Worm (Caenorhabditis elegans): ENCODE results near the gene F07E5.5.
"Not testable (repeated sequence)": the region's sequence is repeated elsewhere in the genome, so short reads cannot be mapped to it uniquely, and the experiment has no call there.

Gene F07E5.5

DNA sequence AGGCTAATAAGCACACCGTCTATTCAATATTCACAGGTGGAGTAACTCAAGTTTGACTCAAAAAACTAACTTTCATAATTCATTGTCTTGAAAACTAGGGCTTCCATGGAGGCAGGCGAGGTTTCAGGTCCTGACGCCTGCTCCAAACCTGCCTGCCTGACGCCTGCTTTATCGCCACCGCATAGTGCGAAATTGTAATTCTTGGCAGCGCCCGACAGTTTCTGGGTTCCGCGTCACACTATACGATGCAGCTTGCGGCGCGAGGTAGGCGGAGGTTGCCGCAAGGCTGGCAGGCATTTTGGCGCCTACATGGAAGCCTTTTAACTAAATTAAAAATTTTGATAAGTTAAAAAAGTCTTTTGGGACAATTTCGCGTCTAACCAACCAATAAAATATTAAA is 28.3 kb upstream of the F07E5.5 start:
- TF ChIP-seq hmbx-1 (tag; optimal IDR thresholded peaks at IDR 0.05) (no peak), flt-1 (GFP tag; IDR thresholded peaks at IDR 0.05) (no peak), pes-1 (GFP tag; IDR thresholded peaks at IDR 0.05) (no peak), scrt-1 (GFP tag; IDR thresholded peaks at IDR 0.05) (no peak), ceh-36 (tag; optimal IDR thresholded peaks at IDR 0.05) (no peak), tra-4 (tag; optimal IDR thresholded peaks at IDR 0.05) (no peak), B0310.2 (tag; optimal IDR thresholded peaks at IDR 0.05) (no peak), ets-7 (tag; optimal IDR thresholded peaks at IDR 0.05) (no peak), tbx-37 (GFP tag; conservative IDR thresholded peaks at IDR 0.05) (no peak), aly-1 (tag; optimal IDR thresholded peaks at IDR 0.05) (no peak), sea-1 (GFP tag; conservative IDR thresholded peaks at IDR 0.05) (no peak), hmg-4 (GFP tag; optimal IDR thresholded peaks at IDR 0.05) (no peak), ceh-13 (GFP tag; optimal IDR thresholded peaks at IDR 0.05) (no peak), tbx-11 (GFP tag; IDR thresholded peaks at IDR 0.05) (no peak), ama-1 (optimal IDR thresholded peaks at IDR 0.05) (no peak), F13C5.2 (tag; optimal IDR thresholded peaks at IDR 0.05) (no peak), hnd-1 (tag; optimal IDR thresholded peaks at IDR 0.05) (no peak)

ce11 chrII:2083726-2084179 is 24.9 kb upstream of the F07E5.5 start, which contains the start of the genes T16A1.5 and fbxc-49:
T16A1.5 (minus strand) TSS chrII:2083826.
fbxc-49 (plus strand) TSS chrII:2084129.
- TF ChIP-seq tra-4 (tag; optimal IDR thresholded peaks at IDR 0.05) (no peak), hnd-1 (tag; optimal IDR thresholded peaks at IDR 0.05) (no peak), ceh-13 (GFP tag; optimal IDR thresholded peaks at IDR 0.05) (no peak), hmg-4 (GFP tag; optimal IDR thresholded peaks at IDR 0.05) (no peak), B0310.2 (tag; optimal IDR thresholded peaks at IDR 0.05) (no peak), pes-1 (GFP tag; IDR thresholded peaks at IDR 0.05) (no peak)

DNA sequence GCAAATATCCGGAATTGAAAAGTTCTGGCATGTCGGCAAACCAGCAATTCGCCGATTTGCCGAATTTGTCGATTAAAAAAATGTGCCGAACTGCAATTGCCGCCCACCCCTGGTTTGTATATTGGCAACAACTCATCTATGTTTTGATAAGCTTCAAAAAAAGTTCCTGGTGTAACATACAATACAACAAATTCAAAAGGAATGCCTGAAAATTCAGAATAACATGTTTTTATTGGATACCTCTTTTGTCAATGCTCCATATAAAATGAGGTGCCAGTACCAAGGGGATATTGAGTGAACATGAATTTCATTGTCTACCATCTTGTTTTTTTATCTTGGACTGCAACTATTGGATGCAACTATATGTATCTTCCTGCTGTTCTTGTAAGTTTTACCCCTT is 22.4 kb upstream of the F07E5.5 start, which contains the start of gene T16A1.4:
Gene T16A1.4 (plus strand): TSS at position 301 of the 400 bp plus-strand sequence.
- TF ChIP-seq ceh-36 (tag; optimal IDR thresholded peaks at IDR 0.05) (no peak), hmg-4 (GFP tag; optimal IDR thresholded peaks at IDR 0.05) (no peak), tra-4 (tag; optimal IDR thresholded peaks at IDR 0.05) (no peak), hmbx-1 (tag; optimal IDR thresholded peaks at IDR 0.05) (no peak), tbx-11 (GFP tag; IDR thresholded peaks at IDR 0.05) (no peak), sea-1 (GFP tag; conservative IDR thresholded peaks at IDR 0.05) (no peak), scrt-1 (GFP tag; IDR thresholded peaks at IDR 0.05) (no peak), ceh-13 (GFP tag; optimal IDR thresholded peaks at IDR 0.05) (no peak), hnd-1 (tag; optimal IDR thresholded peaks at IDR 0.05) (no peak), ets-7 (tag; optimal IDR thresholded peaks at IDR 0.05) (no peak), F13C5.2 (tag; optimal IDR thresholded peaks at IDR 0.05) (no peak), B0310.2 (tag; optimal IDR thresholded peaks at IDR 0.05) (no peak)

ce11 chrII:2080425-2080824 is 21.6 kb upstream of the F07E5.5 start, which contains the start of gene F07E5.9:
F07E5.9 (minus strand) TSS chrII:2080525.
- TF ChIP-seq aly-1 (tag; optimal IDR thresholded peaks at IDR 0.05) (no peak), ets-7 (tag; optimal IDR thresholded peaks at IDR 0.05) (no peak), tbx-37 (GFP tag; conservative IDR thresholded peaks at IDR 0.05) (no peak)

DNA sequence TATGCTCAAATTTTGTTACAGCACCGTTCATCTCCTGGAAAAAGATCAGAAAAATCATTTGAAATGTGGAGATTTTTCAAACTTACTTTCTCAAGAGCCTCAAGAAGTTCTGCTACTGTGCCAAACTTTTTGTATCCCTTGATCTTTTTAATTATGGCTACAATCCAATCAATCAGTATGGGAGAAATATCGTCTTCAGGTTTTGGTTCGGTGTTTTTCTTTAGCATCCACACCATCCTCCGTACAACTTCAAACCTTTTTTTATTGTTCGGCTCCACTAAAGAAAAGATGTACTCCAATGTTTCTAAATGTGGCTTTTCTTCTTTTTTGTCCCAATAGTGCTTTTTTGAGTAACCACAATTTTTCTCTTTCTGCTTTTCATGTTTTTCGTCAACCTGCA is 17.6 kb upstream of the F07E5.5 start:
- TF ChIP-seq scrt-1 (GFP tag; IDR thresholded peaks at IDR 0.05) (no peak), ets-7 (tag; optimal IDR thresholded peaks at IDR 0.05) (no peak), flt-1 (GFP tag; IDR thresholded peaks at IDR 0.05) (no peak), pes-1 (GFP tag; IDR thresholded peaks at IDR 0.05) (no peak), B0310.2 (tag; optimal IDR thresholded peaks at IDR 0.05) (no peak), sea-1 (GFP tag; conservative IDR thresholded peaks at IDR 0.05) (no peak), F13C5.2 (tag; optimal IDR thresholded peaks at IDR 0.05) (no peak), ama-1 (optimal IDR thresholded peaks at IDR 0.05) (no peak), hnd-1 (tag; optimal IDR thresholded peaks at IDR 0.05) (no peak)

ce11 chrII:2075513-2075912 is 16.6 kb upstream of the F07E5.5 start, which contains the start of gene F07E5.8:
F07E5.8 (minus strand) TSS chrII:2075613.
- TF ChIP-seq tbx-37 (GFP tag; conservative IDR thresholded peaks at IDR 0.05) = no peak
- TF ChIP-seq hnd-1 (tag; optimal IDR thresholded peaks at IDR 0.05) = no peak
- TF ChIP-seq aly-1 (tag; optimal IDR thresholded peaks at IDR 0.05) = no peak
- TF ChIP-seq hmbx-1 (tag; optimal IDR thresholded peaks at IDR 0.05) = no peak
- TF ChIP-seq sea-1 (GFP tag; conservative IDR thresholded peaks at IDR 0.05) = no peak
- TF ChIP-seq scrt-1 (GFP tag; IDR thresholded peaks at IDR 0.05) = no peak
- no peak for TF ChIP-seq ama-1 (optimal IDR thresholded peaks at IDR 0.05)
- no peak for TF ChIP-seq ets-7 (tag; optimal IDR thresholded peaks at IDR 0.05)
- no peak for TF ChIP-seq tra-4 (tag; optimal IDR thresholded peaks at IDR 0.05)
- TF ChIP-seq ceh-36 (tag; optimal IDR thresholded peaks at IDR 0.05) = no peak
- no peak for TF ChIP-seq hmg-4 (GFP tag; optimal IDR thresholded peaks at IDR 0.05)
- TF ChIP-seq B0310.2 (tag; optimal IDR thresholded peaks at IDR 0.05) = no peak
- TF ChIP-seq pes-1 (GFP tag; IDR thresholded peaks at IDR 0.05) = no peak
- TF ChIP-seq tbx-11 (GFP tag; IDR thresholded peaks at IDR 0.05) = no peak
- no peak for TF ChIP-seq ceh-13 (GFP tag; optimal IDR thresholded peaks at IDR 0.05)
- no peak for TF ChIP-seq flt-1 (GFP tag; IDR thresholded peaks at IDR 0.05)
- TF ChIP-seq F13C5.2 (tag; optimal IDR thresholded peaks at IDR 0.05) = no peak

DNA sequence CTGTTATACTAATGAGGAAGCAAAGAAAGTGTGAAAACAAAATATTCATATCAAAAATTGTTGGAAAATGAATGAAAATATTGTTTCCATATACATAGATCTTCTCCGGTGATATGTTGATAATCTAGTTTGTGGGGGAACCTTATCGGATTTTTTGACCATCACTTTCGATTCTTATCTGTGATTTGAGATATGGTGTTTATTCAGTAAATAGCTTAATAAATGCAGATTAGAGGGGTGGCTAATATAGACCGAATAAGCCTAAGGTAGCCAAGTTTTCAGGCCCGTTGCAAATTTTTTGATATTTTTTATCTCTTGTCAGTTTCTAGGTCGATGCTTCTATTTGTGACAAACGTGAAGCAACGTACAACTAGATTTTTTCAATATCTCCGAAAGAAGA is 12.6 kb upstream of the F07E5.5 start, which contains the start of gene F07E5.7:
Gene F07E5.7 (minus strand): TSS at position 101 of the 400 bp plus-strand sequence.
- TF ChIP-seq ama-1 (optimal IDR thresholded peaks at IDR 0.05) (no peak), ets-7 (tag; optimal IDR thresholded peaks at IDR 0.05) (no peak), ceh-36 (tag; optimal IDR thresholded peaks at IDR 0.05) (no peak), tbx-11 (GFP tag; IDR thresholded peaks at IDR 0.05) (no peak), aly-1 (tag; optimal IDR thresholded peaks at IDR 0.05) (no peak)

DNA sequence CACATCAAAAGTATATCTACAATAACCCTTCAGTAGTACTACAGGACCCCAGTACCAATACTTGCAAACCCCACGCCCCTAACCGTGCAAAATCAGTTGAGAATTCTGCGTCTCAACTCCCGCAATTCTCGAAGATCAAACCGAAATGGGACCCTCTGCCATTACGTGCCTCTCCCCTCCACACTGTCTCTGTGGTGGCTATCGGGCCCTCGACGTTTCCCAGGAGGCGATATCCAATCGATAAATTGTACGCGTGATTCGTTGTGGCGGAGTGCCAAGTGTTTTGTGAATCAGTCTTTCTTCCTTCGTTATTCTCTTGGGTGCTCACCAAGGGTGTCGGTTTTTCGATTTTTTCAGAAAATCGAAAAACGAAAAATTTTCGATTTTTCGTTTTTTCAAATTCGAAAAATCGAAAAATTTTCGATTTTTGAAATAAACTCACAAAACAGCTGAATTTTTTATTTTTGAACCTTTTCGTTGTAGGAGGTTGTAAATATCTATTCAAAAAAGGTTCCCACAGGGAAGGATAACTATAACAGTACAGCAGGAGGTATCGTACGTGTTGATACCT is 8.7 kb upstream of the F07E5.5 start, which contains the start of gene F07E5.12:
Gene F07E5.12 (plus strand): TSS at position 521 of the 571 bp plus-strand sequence.
- TF ChIP-seq F13C5.2 (tag; optimal IDR thresholded peaks at IDR 0.05); tbx-37 (GFP tag; conservative IDR thresholded peaks at IDR 0.05); ceh-13 (GFP tag; optimal IDR thresholded peaks at IDR 0.05): not testable (repeated sequence)

Data from whole organism, early embryonic.